Fruit fly (Drosophila melanogaster) whole organism, embryonic: ENCODE measurements around the gene CG18063.
A peak's percentile ranks its signal among the peaks of the same experiment; 100 is the strongest.

Source experiments
- Adf1 ChIP-seq: fragments of 200-800 bp; sonication (Bioruptor generic); IDR thresholded peaks from 2 replicates; pipeline ENCODE4 v1.3.6; 2022; ENCODE audit warnings: missing biosample characterization, missing genetic modification characterization
- Antp ChIP-seq: fragments of 200-800 bp; sonication (Bioruptor generic); optimal IDR thresholded peaks from 3 replicates; lab custom pipeline; 2016; ENCODE audit warnings: missing biosample characterization, missing genetic modification characterization
- B-H2 ChIP-seq: fragments of 200-800 bp; sonication (Bioruptor generic); optimal IDR thresholded peaks from 2 replicates; lab custom pipeline; 2018; ENCODE audit warnings: missing biosample characterization, mild to moderate bottlenecking, missing genetic modification characterization
- CG11093 ChIP-seq: fragments of 200-800 bp; sonication (Bioruptor generic); IDR thresholded peaks from 3 replicates; pipeline ENCODE4 v1.3.6; 2022; ENCODE audit warnings: missing biosample characterization, missing genetic modification characterization
- CG12299 ChIP-seq: fragments of 200-800 bp; sonication (Bioruptor generic); optimal IDR thresholded peaks from 2 replicates; lab custom pipeline; 2018; ENCODE audit warnings: missing biosample characterization, mild to moderate bottlenecking, missing genetic modification characterization
- CG12769 ChIP-seq: fragments of 200-800 bp; sonication (Bioruptor generic); optimal IDR thresholded peaks from 2 replicates; lab custom pipeline; 2019; ENCODE audit warnings: missing biosample characterization, mild to moderate bottlenecking, missing genetic modification characterization, moderate library complexity
- CG14441 ChIP-seq: fragments of 200-800 bp; sonication (Bioruptor generic); IDR thresholded peaks from 2 replicates; pipeline ENCODE4 v1.3.6; 2022; ENCODE audit warnings: missing biosample characterization, missing genetic modification characterization
- CG17361 ChIP-seq: fragments of 200-800 bp; sonication (Bioruptor generic); IDR thresholded peaks from 3 replicates; pipeline ENCODE4 v1.3.6; 2022; ENCODE audit warnings: missing biosample characterization, missing genetic modification characterization
- CG2120 ChIP-seq: fragments of 200-800 bp; sonication (Bioruptor generic); optimal IDR thresholded peaks from 3 replicates; lab custom pipeline; 2016; ENCODE audit warnings: missing biosample characterization, missing genetic modification characterization
- CG2678 ChIP-seq: fragments of 200-800 bp; sonication (Bioruptor generic); optimal IDR thresholded peaks from 3 replicates; lab custom pipeline; 2019; ENCODE audit warnings: missing biosample characterization, mild to moderate bottlenecking, missing genetic modification characterization, moderate library complexity
- CG30403 ChIP-seq: fragments of 200-800 bp; sonication (Bioruptor generic); optimal IDR thresholded peaks from 3 replicates; lab custom pipeline; 2016; ENCODE audit warnings: missing biosample characterization, missing genetic modification characterization
- CG33213 ChIP-seq: fragments of 200-800 bp; sonication (Bioruptor generic); optimal IDR thresholded peaks from 3 replicates; lab custom pipeline; 2016; ENCODE audit warnings: missing biosample characterization, missing genetic modification characterization
- CG5180 ChIP-seq: fragments of 200-800 bp; sonication (Bioruptor generic); optimal IDR thresholded peaks from 3 replicates; lab custom pipeline; 2017; ENCODE audit warnings: missing biosample characterization, missing genetic modification characterization, mild to moderate bottlenecking, moderate library complexity, missing genetic modification reagents
- CG6175 ChIP-seq: fragments of 200-800 bp; sonication (Bioruptor generic); IDR thresholded peaks from 3 replicates; pipeline ENCODE4 v1.3.6; 2022; ENCODE audit warnings: missing biosample characterization, missing genetic modification characterization
- CG6654 ChIP-seq: fragments of 200-800 bp; sonication (Bioruptor generic); optimal IDR thresholded peaks from 2 replicates; lab custom pipeline; 2017; ENCODE audit warnings: missing biosample characterization, mild to moderate bottlenecking, missing genetic modification characterization
- CG8478 ChIP-seq: fragments of >200 bp; optimal IDR thresholded peaks from 2 replicates; lab custom pipeline; 2018
- CG8944 ChIP-seq: fragments of 200-800 bp; sonication (Bioruptor generic); optimal IDR thresholded peaks from 3 replicates; lab custom pipeline; 2016; ENCODE audit warnings: missing biosample characterization, missing genetic modification characterization
- CG9215 ChIP-seq: fragments of 200-800 bp; sonication (Bioruptor generic); IDR thresholded peaks from 2 replicates; pipeline ENCODE4 v1.3.6; 2022; ENCODE audit warnings: missing biosample characterization, missing genetic modification characterization
- CG9797 ChIP-seq: fragments of 200-800 bp; sonication (Bioruptor generic); optimal IDR thresholded peaks from 3 replicates; lab custom pipeline; 2018; ENCODE audit warnings: missing biosample characterization, mild to moderate bottlenecking, missing genetic modification characterization
- Dll ChIP-seq: fragments of 200-800 bp; sonication (Bioruptor generic); IDR thresholded peaks from 4 replicates; pipeline ENCODE4 v1.3.6; 2022; ENCODE audit warnings: missing biosample characterization, missing genetic modification characterization; ENCODE audit not compliant: partially characterized antibody
- Drgx ChIP-seq: fragments of 200-800 bp; sonication (Bioruptor generic); IDR thresholded peaks from 2 replicates; pipeline ENCODE4 v1.3.6; 2022; ENCODE audit warnings: missing biosample characterization, missing genetic modification characterization
- Jarid2 ChIP-seq: fragments of 200-800 bp; sonication (Bioruptor generic); optimal IDR thresholded peaks from 3 replicates; lab custom pipeline; 2017; ENCODE audit warnings: mild to moderate bottlenecking, missing biosample characterization, missing genetic modification reagents, missing genetic modification characterization
- Mrtf ChIP-seq: fragments of 200-800 bp; sonication (Bioruptor generic); IDR thresholded peaks from 3 replicates; pipeline ENCODE4 v1.3.6; 2022; ENCODE audit warnings: missing biosample characterization, missing genetic modification characterization
- PHDP ChIP-seq: fragments of 200-800 bp; sonication (Bioruptor generic); optimal IDR thresholded peaks from 3 replicates; lab custom pipeline; 2018; ENCODE audit warnings: missing biosample characterization, mild to moderate bottlenecking, missing genetic modification characterization, moderate library complexity
- Sox100B ChIP-seq: fragments of 200-800 bp; sonication (Bioruptor generic); optimal IDR thresholded peaks from 3 replicates; lab custom pipeline; 2018; ENCODE audit warnings: missing biosample characterization, mild to moderate bottlenecking, missing genetic modification characterization
- Tbp ChIP-seq: fragments of >200 bp; optimal IDR thresholded peaks from 2 replicates; lab custom pipeline; 2018; ENCODE audit warnings: missing biosample characterization, missing genetic modification characterization
- ac ChIP-seq: fragments of 200-800 bp; sonication (Bioruptor generic); optimal IDR thresholded peaks from 3 replicates; lab custom pipeline; 2017; ENCODE audit warnings: missing biosample characterization, mild to moderate bottlenecking, missing genetic modification characterization
- az2 ChIP-seq: fragments of 200-800 bp; sonication (Bioruptor generic); optimal IDR thresholded peaks from 3 replicates; lab custom pipeline; 2016; ENCODE audit warnings: missing biosample characterization, missing genetic modification characterization
- bsh ChIP-seq, 2 experiments: fragments of 200-800 bp; sonication (Bioruptor generic); optimal IDR thresholded peaks; 2 replicates each; lab custom pipeline; 2017 to 2018; ENCODE audit warnings: mild to moderate bottlenecking in 2 of 2, missing biosample characterization in 2 of 2, missing genetic modification characterization in 2 of 2, moderate library complexity in 1 of 2
- cad ChIP-seq: fragments of >200 bp; optimal IDR thresholded peaks from 2 replicates; lab custom pipeline; 2017; ENCODE audit warnings: missing biosample characterization, missing genetic modification characterization
- chm ChIP-seq: fragments of 200-800 bp; sonication (Bioruptor generic); IDR thresholded peaks from 2 replicates; pipeline ENCODE4 v1.3.6; 2022; ENCODE audit warnings: missing biosample characterization, missing genetic modification characterization
- disco-r ChIP-seq: fragments of 200-800 bp; sonication (Bioruptor generic); optimal IDR thresholded peaks from 2 replicates; lab custom pipeline; 2016; ENCODE audit warnings: missing biosample characterization, missing genetic modification characterization
- en ChIP-seq: fragments of 200-800 bp; sonication (Bioruptor generic); optimal IDR thresholded peaks from 2 replicates; lab custom pipeline; 2016; ENCODE audit warnings: missing biosample characterization, missing genetic modification characterization
- exex ChIP-seq: fragments of 200-800 bp; sonication (Bioruptor generic); optimal IDR thresholded peaks from 4 replicates; lab custom pipeline; 2018; ENCODE audit warnings: missing biosample characterization, mild to moderate bottlenecking, missing genetic modification characterization, moderate library complexity
- eyg ChIP-seq: fragments of 200-800 bp; sonication (Bioruptor generic); optimal IDR thresholded peaks from 3 replicates; lab custom pipeline; 2016; ENCODE audit warnings: missing biosample characterization, missing genetic modification characterization
- fu2 ChIP-seq: fragments of 200-800 bp; sonication (Bioruptor generic); optimal IDR thresholded peaks from 2 replicates; lab custom pipeline; 2016; ENCODE audit warnings: missing biosample characterization, missing genetic modification characterization
- grau ChIP-seq: fragments of 200-800 bp; optimal IDR thresholded peaks from 3 replicates; lab custom pipeline; 2019; ENCODE audit warnings: missing biosample characterization, mild to moderate bottlenecking, missing genetic modification characterization, moderate library complexity
- gro ChIP-seq: fragments of 200-800 bp; sonication (Bioruptor generic); optimal IDR thresholded peaks from 2 replicates; lab custom pipeline; 2016; ENCODE audit warnings: missing biosample characterization, missing genetic modification characterization
- h ChIP-seq: fragments of >200 bp; optimal IDR thresholded peaks from 2 replicates; lab custom pipeline; 2017
- ken ChIP-seq: fragments of 200-800 bp; sonication (Bioruptor generic); IDR thresholded peaks from 3 replicates; pipeline ENCODE4 v1.3.6; 2022; ENCODE audit warnings: missing biosample characterization, missing genetic modification characterization
- luna ChIP-seq: fragments of 200-800 bp; sonication (Bioruptor generic); optimal IDR thresholded peaks from 2 replicates; lab custom pipeline; 2016; ENCODE audit warnings: missing biosample characterization, missing genetic modification characterization
- nom ChIP-seq: fragments of 200-800 bp; sonication (Bioruptor generic); optimal IDR thresholded peaks from 2 replicates; lab custom pipeline; 2017; ENCODE audit warnings: missing biosample characterization, missing genetic modification characterization, mild to moderate bottlenecking, moderate library complexity, missing genetic modification reagents
- org-1 ChIP-seq: fragments of 200-800 bp; sonication (Bioruptor generic); optimal IDR thresholded peaks from 2 replicates; lab custom pipeline; 2017; ENCODE audit warnings: missing biosample characterization, missing genetic modification characterization
- psq ChIP-seq: fragments of 200-800 bp; sonication (Bioruptor generic); optimal IDR thresholded peaks from 2 replicates; lab custom pipeline; 2017; ENCODE audit warnings: missing biosample characterization, missing genetic modification characterization
- scrt ChIP-seq: fragments of 200-800 bp; sonication (Bioruptor generic); optimal IDR thresholded peaks from 2 replicates; lab custom pipeline; 2018; ENCODE audit warnings: missing biosample characterization, mild to moderate bottlenecking, missing genetic modification characterization, moderate library complexity
- sug ChIP-seq: fragments of 200-800 bp; optimal IDR thresholded peaks from 2 replicates; lab custom pipeline; 2019; ENCODE audit warnings: missing biosample characterization, mild to moderate bottlenecking, missing genetic modification characterization, moderate library complexity
- tna ChIP-seq: fragments of 200-800 bp; sonication (Bioruptor generic); IDR thresholded peaks from 2 replicates; pipeline ENCODE4 v1.3.6; 2022; ENCODE audit warnings: missing biosample characterization, missing genetic modification characterization; ENCODE audit not compliant: partially characterized antibody
- ttk ChIP-seq: fragments of 200-800 bp; sonication (Bioruptor generic); IDR thresholded peaks from 2 replicates; pipeline ENCODE4 v2.1.2; 2022; ENCODE audit warnings: missing biosample characterization, missing genetic modification characterization
- usp ChIP-seq: fragments of >200 bp; optimal IDR thresholded peaks from 2 replicates; lab custom pipeline; 2017; ENCODE audit warnings: missing biosample characterization, missing genetic modification characterization
- vvl ChIP-seq: fragments of 200-800 bp; sonication (Bioruptor generic); IDR thresholded peaks from 2 replicates; pipeline ENCODE4 v1.3.6; 2022; ENCODE audit warnings: missing biosample characterization, missing genetic modification characterization

Gene CG18063

dm6 chr2L:15912008-15912900 lies 45.4 kb upstream of the CG18063 start (continued):
- peak; percentile 67 for TF ChIP-seq CG6654 (GFP tag; lab: Kevin White, UChicago)
- TF ChIP-seq CG8478 (lab: Kevin White, UChicago), result no peak
- peak; percentile 96 for TF ChIP-seq CG30403 (GFP tag; lab: Kevin White, UChicago)
- TF ChIP-seq Tbp, result no peak
- TF ChIP-seq grau (tag; lab: Kevin White, UChicago), result peak; percentile 100
- peak; percentile 42 for TF ChIP-seq psq (GFP tag; lab: Kevin White, UChicago)
- peak; percentile 90 for TF ChIP-seq CG9215 (GFP tag; lab: Robert Waterston, UW)
- peak; percentile 100 for TF ChIP-seq CG12769
- TF ChIP-seq vvl (GFP tag; lab: Robert Waterston, UW), result peak; percentile 82
- no peak for TF ChIP-seq ac (GFP tag; lab: Kevin White, UChicago)
- peak; percentile 82 for TF ChIP-seq scrt (GFP tag; lab: Kevin White, UChicago)
- peak; percentile 78; the same call in 2 of the 3 replicates for TF ChIP-seq CG11093 (GFP tag; lab: Robert Waterston, UW)
- TF ChIP-seq gro (GFP tag; lab: Kevin White, UChicago), result peak; percentile 73
- TF ChIP-seq az2, result peak; percentile 91
- peak; percentile 10 for TF ChIP-seq Antp (GFP tag; lab: Kevin White, UChicago)
- peak; percentile 83 for TF ChIP-seq Drgx
- peak; percentile 89 for TF ChIP-seq B-H2 (GFP tag; lab: Kevin White, UChicago)
- peak; percentile 12 for TF ChIP-seq disco-r (GFP tag; lab: Kevin White, UChicago)
- peak; percentile 94 for TF ChIP-seq CG17361
- peak in 1 of 2 experiments; percentile 95 for TF ChIP-seq bsh (GFP tag; optimal IDR thresholded peaks at IDR 0.05; lab: Kevin White, UChicago)
- no peak for TF ChIP-seq cad (GFP tag; lab: Kevin White, UChicago)
- TF ChIP-seq h (lab: Kevin White, UChicago), result no peak
- TF ChIP-seq Jarid2 (GFP tag; lab: Kevin White, UChicago), result peak; percentile 67
- no peak for TF ChIP-seq fu2 (GFP tag; lab: Kevin White, UChicago)
- TF ChIP-seq CG2120 (GFP tag; lab: Kevin White, UChicago), result peak; percentile 82
- TF ChIP-seq Sox100B (GFP tag; lab: Kevin White, UChicago), result peak; percentile 95
- TF ChIP-seq CG12299, result peak; percentile 95
- TF ChIP-seq exex (tag; lab: Kevin White, UChicago), result peak; percentile 81
- peak; percentile 1 for TF ChIP-seq CG9797
- TF ChIP-seq en (GFP tag; lab: Kevin White, UChicago), result no peak
- no peak for TF ChIP-seq nom (GFP tag; lab: Kevin White, UChicago)
- TF ChIP-seq ttk (GFP tag; lab: Robert Waterston, UW), result peak; percentile 84
- TF ChIP-seq CG6175, result 0 out of 3 replicates have a peak, but pooled peaks have one; percentile 24
- no peak for TF ChIP-seq CG8944 (GFP tag; lab: Kevin White, UChicago)
- no peak for TF ChIP-seq Dll
- TF ChIP-seq CG14441 (GFP tag; lab: Robert Waterston, UW), result peak; percentile 86
- no peak for TF ChIP-seq CG33213 (GFP tag; lab: Kevin White, UChicago)
- TF ChIP-seq Adf1 (GFP tag; lab: Robert Waterston, UW), result no peak; the same call in 1 of the 2 replicates
- TF ChIP-seq ken (GFP tag; lab: Robert Waterston, UW), result peak; percentile 65; the same call in 2 of the 3 replicates
- TF ChIP-seq luna, result no peak
- no peak for TF ChIP-seq chm (GFP tag; lab: Robert Waterston, UW)
- no peak for TF ChIP-seq eyg
- peak; percentile 82 for TF ChIP-seq CG5180
- no peak; the same call in 1 of the 2 replicates for TF ChIP-seq tna (GFP tag; lab: Robert Waterston, UW)
- TF ChIP-seq usp (GFP tag; lab: Kevin White, UChicago), result no peak
- TF ChIP-seq Mrtf (GFP tag; lab: Robert Waterston, UW), result peak; percentile 86; the same call in 2 of the 3 replicates
- peak; percentile 88 for TF ChIP-seq org-1 (GFP tag; lab: Kevin White, UChicago)
- peak; percentile 98 for TF ChIP-seq CG2678
- peak; percentile 96 for TF ChIP-seq PHDP (tag; lab: Kevin White, UChicago)
- TF ChIP-seq sug (tag; lab: Kevin White, UChicago), result peak; percentile 21
